Worm (Caenorhabditis elegans) whole organism, L4 larva: ENCODE measurements around the gene nos-1.

Source experiments
- D1046.2 ChIP-seq: fragments of 200-800 bp; sonication (Bioruptor generic); IDR thresholded peaks from 2 replicates; pipeline ENCODE4 v1.3.6; 2022; ENCODE audit warnings: missing genetic modification characterization, missing compliant biosample characterization
- F10B5.3 ChIP-seq: sonication (generic microtip); optimal IDR thresholded peaks from 2 replicates; lab custom pipeline; 2016; ENCODE audit warnings: mild to moderate bottlenecking, missing genetic modification characterization, missing compliant biosample characterization
- F44E2.7 ChIP-seq: fragments of 200-800 bp; sonication (Bioruptor generic); IDR thresholded peaks from 2 replicates; pipeline ENCODE4 v2.1.2; 2022; ENCODE audit warnings: missing genetic modification characterization, missing compliant biosample characterization
- T20F7.1 ChIP-seq: fragments of 200-800 bp; sonication (Bioruptor generic); optimal IDR thresholded peaks from 2 replicates; lab custom pipeline; 2018; ENCODE audit warnings: mild to moderate bottlenecking, missing genetic modification characterization, missing compliant biosample characterization
- Y105C5A.15 ChIP-seq: fragments of 200-800 bp; sonication (Bioruptor generic); IDR thresholded peaks from 2 replicates; pipeline ENCODE4 v1.3.6; 2022; ENCODE audit warnings: missing genetic modification characterization, missing compliant biosample characterization
- Y5F2A.4 ChIP-seq: fragments of 200-800 bp; sonication (Bioruptor generic); optimal IDR thresholded peaks from 2 replicates; lab custom pipeline; 2018; ENCODE audit warnings: mild to moderate bottlenecking, missing genetic modification characterization, missing compliant biosample characterization
- ZK546.5 ChIP-seq, 2 experiments: sonication (generic microtip); optimal IDR thresholded peaks; 2 replicates each; lab custom pipeline; 2017; ENCODE audit warnings: missing biosample characterization in 2 of 2, missing genetic modification characterization in 2 of 2
- aly-2 ChIP-seq: sonication (generic microtip); optimal IDR thresholded peaks from 2 replicates; lab custom pipeline; 2018; ENCODE audit warnings: missing biosample characterization, missing genetic modification characterization
- ama-1 ChIP-seq: fragments of 150-350 bp; optimal IDR thresholded peaks from 2 replicates; lab custom pipeline; 2014; ENCODE audit warnings: inconsistent platforms, mixed read lengths
- arid-1 ChIP-seq: fragments of 200-800 bp; sonication (Bioruptor generic); conservative IDR thresholded peaks from 2 replicates; pipeline ENCODE4 v1.3.6; 2022; ENCODE audit warnings: missing genetic modification reagents, missing genetic modification characterization, missing compliant biosample characterization
- attf-4 ChIP-seq: sonication (generic microtip); optimal IDR thresholded peaks from 3 replicates; lab custom pipeline; 2017; ENCODE audit warnings: missing biosample characterization, missing genetic modification characterization
- ceh-20 ChIP-seq: fragments of 200-800 bp; sonication (Bioruptor generic); IDR thresholded peaks from 2 replicates; pipeline ENCODE4 v1.3.6; 2022; ENCODE audit warnings: missing genetic modification reagents, missing genetic modification characterization, missing compliant biosample characterization
- ceh-28 ChIP-seq: fragments of 150-350 bp; optimal IDR thresholded peaks from 2 replicates; lab custom pipeline; 2014; ENCODE audit warnings: missing biosample characterization, missing genetic modification reagents, missing genetic modification characterization
- ceh-32 ChIP-seq: sonication (generic microtip); optimal IDR thresholded peaks from 2 replicates; lab custom pipeline; 2016; ENCODE audit warnings: mild to moderate bottlenecking, missing genetic modification characterization, missing compliant biosample characterization; ENCODE audit not compliant: poor library complexity
- ctbp-1 ChIP-seq: fragments of 200-800 bp; sonication (Bioruptor generic); IDR thresholded peaks from 2 replicates; pipeline ENCODE4 v1.3.6; 2022; ENCODE audit warnings: missing genetic modification reagents, missing genetic modification characterization, missing compliant biosample characterization
- dmd-8 ChIP-seq: fragments of 200-800 bp; sonication (Bioruptor generic); IDR thresholded peaks from 2 replicates; pipeline ENCODE4 v1.3.6; 2022; ENCODE audit warnings: missing genetic modification characterization, missing compliant biosample characterization
- dpl-1 ChIP-seq: fragments of 150-350 bp; optimal IDR thresholded peaks from 2 replicates; lab custom pipeline; 2014; ENCODE audit warnings: missing biosample characterization, missing genetic modification reagents, missing genetic modification characterization
- duxl-1 ChIP-seq: sonication (generic microtip); optimal IDR thresholded peaks from 2 replicates; lab custom pipeline; 2016; ENCODE audit warnings: mild to moderate bottlenecking, missing genetic modification characterization, moderate library complexity, missing compliant biosample characterization; ENCODE audit not compliant: poor library complexity
- dve-1 ChIP-seq: sonication (generic microtip); optimal IDR thresholded peaks from 2 replicates; lab custom pipeline; 2017; ENCODE audit warnings: antibody characterized with exemption, mild to moderate bottlenecking, missing genetic modification characterization, missing compliant biosample characterization; ENCODE audit not compliant: insufficient read depth
- hif-1 ChIP-seq, 2 experiments: sonication (generic microtip); optimal IDR thresholded peaks; 2 replicates each; lab custom pipeline; 2016 to 2017; ENCODE audit warnings: missing compliant biosample characterization in 2 of 2, missing genetic modification characterization in 2 of 2, missing genetic modification reagents in 2 of 2, missing genotype in 2 of 2, mild to moderate bottlenecking in 1 of 2
- lin-1 ChIP-seq: fragments of 200-800 bp; sonication (Bioruptor generic); IDR thresholded peaks from 2 replicates; pipeline ENCODE4 v1.3.6; 2022; ENCODE audit warnings: missing genetic modification reagents, missing genetic modification characterization, missing compliant biosample characterization
- lin-13 ChIP-seq: fragments of 150-350 bp; optimal IDR thresholded peaks from 2 replicates; lab custom pipeline; 2014; ENCODE audit warnings: missing biosample characterization, missing genetic modification reagents, missing genetic modification characterization
- lin-15B ChIP-seq: fragments of 150-350 bp; sonication (generic microtip); optimal IDR thresholded peaks from 3 replicates; lab custom pipeline; 2014; ENCODE audit warnings: missing biosample characterization, missing genetic modification characterization
- lir-3 ChIP-seq: sonication (generic microtip); optimal IDR thresholded peaks from 2 replicates; lab custom pipeline; 2016; ENCODE audit warnings: mild to moderate bottlenecking, missing genetic modification characterization, missing compliant biosample characterization
- madf-5 ChIP-seq, 2 experiments: fragments of 200-800 bp; sonication (Bioruptor generic); IDR thresholded peaks; 2 replicates each; pipeline ENCODE4 v1.3.6; 2022; ENCODE audit warnings: missing compliant biosample characterization in 2 of 2, missing genetic modification characterization in 2 of 2
- madf-9 ChIP-seq: fragments of 200-800 bp; sonication (Bioruptor generic); conservative IDR thresholded peaks from 2 replicates; pipeline ENCODE4 v1.3.6; 2022; ENCODE audit warnings: missing genetic modification reagents, missing genetic modification characterization, missing compliant biosample characterization
- mdl-1 ChIP-seq, 2 experiments: fragments of 150-350 bp in 1 of 2; sonication (generic microtip) in 1 of 2; optimal IDR thresholded peaks; 2 replicates each; lab custom pipeline; 2014 to 2017; ENCODE audit warnings: missing biosample characterization in 2 of 2, missing genetic modification characterization in 2 of 2
- mdt-29 ChIP-seq: fragments of 200-800 bp; sonication (Bioruptor generic); IDR thresholded peaks from 2 replicates; pipeline ENCODE4 v1.3.6; 2022; ENCODE audit warnings: missing genetic modification reagents, missing genetic modification characterization, missing compliant biosample characterization
- mep-1 ChIP-seq: fragments of 150-350 bp; sonication (generic microtip); optimal IDR thresholded peaks from 3 replicates; lab custom pipeline; 2014; ENCODE audit warnings: missing biosample characterization, missing genetic modification characterization
- mxl-3 ChIP-seq: fragments of 200-800 bp; sonication (Bioruptor generic); optimal IDR thresholded peaks from 2 replicates; lab custom pipeline; 2018; ENCODE audit warnings: mild to moderate bottlenecking, missing genetic modification characterization, missing compliant biosample characterization
- nhr-10 ChIP-seq: fragments of 150-350 bp; optimal IDR thresholded peaks from 2 replicates; lab custom pipeline; 2014; ENCODE audit warnings: missing biosample characterization, missing genetic modification characterization
- nhr-11 ChIP-seq: fragments of 150-350 bp; optimal IDR thresholded peaks from 2 replicates; lab custom pipeline; 2014; ENCODE audit warnings: missing biosample characterization, missing genetic modification characterization
- nhr-111 ChIP-seq: fragments of 200-800 bp; sonication (Bioruptor generic); optimal IDR thresholded peaks from 2 replicates; lab custom pipeline; 2018; ENCODE audit warnings: mild to moderate bottlenecking, missing genetic modification characterization, missing compliant biosample characterization
- nhr-25 ChIP-seq: sonication (generic microtip); optimal IDR thresholded peaks from 2 replicates; lab custom pipeline; 2017; ENCODE audit warnings: missing genetic modification characterization, mild to moderate bottlenecking, missing compliant biosample characterization, antibody characterized with exemption, moderate library complexity, borderline replicate concordance; ENCODE audit not compliant: insufficient read depth
- nhr-28 ChIP-seq: fragments of 150-350 bp; optimal IDR thresholded peaks from 2 replicates; lab custom pipeline; 2014; ENCODE audit warnings: missing biosample characterization, missing genetic modification characterization
- nhr-41 ChIP-seq: fragments of 200-800 bp; sonication (Bioruptor generic); IDR thresholded peaks from 2 replicates; pipeline ENCODE4 v1.3.6; 2022; ENCODE audit warnings: missing genetic modification reagents, missing genetic modification characterization, missing compliant biosample characterization
- pha-4 ChIP-seq, 2 experiments: fragments of 150-350 bp in 1 of 2; fragments of 200-800 bp in 1 of 2; sonication (Bioruptor generic) in 1 of 2; IDR thresholded peaks in 1 of 2; optimal IDR thresholded peaks in 1 of 2; 2 replicates each; pipeline versions ENCODE4 v1.3.6 to Lab custom; 2014 to 2022; ENCODE audit warnings: missing genetic modification characterization in 2 of 2, missing genetic modification reagents in 2 of 2, missing biosample characterization in 1 of 2, missing compliant biosample characterization in 1 of 2
- php-3 ChIP-seq: fragments of 200-800 bp; sonication (Bioruptor generic); IDR thresholded peaks from 2 replicates; pipeline ENCODE4 v1.3.6; 2022; ENCODE audit warnings: missing genetic modification reagents, missing genetic modification characterization, missing compliant biosample characterization
- pqm-1 ChIP-seq: sonication (generic microtip); optimal IDR thresholded peaks from 2 replicates; lab custom pipeline; 2017; ENCODE audit warnings: missing biosample characterization, missing genetic modification characterization
- saeg-2 ChIP-seq: fragments of 200-800 bp; sonication (Bioruptor generic); IDR thresholded peaks from 2 replicates; pipeline ENCODE4 v1.3.6; 2022; ENCODE audit warnings: missing genetic modification reagents, missing genetic modification characterization, missing compliant biosample characterization
- sdz-12 ChIP-seq: fragments of 200-800 bp; sonication (Bioruptor generic); optimal IDR thresholded peaks from 2 replicates; lab custom pipeline; 2018; ENCODE audit warnings: mild to moderate bottlenecking, missing genetic modification characterization, missing compliant biosample characterization
- set-16 ChIP-seq: fragments of 200-800 bp; sonication (Bioruptor generic); IDR thresholded peaks from 2 replicates; pipeline ENCODE4 v1.3.6; 2022; ENCODE audit warnings: missing genetic modification reagents, missing genetic modification characterization, missing compliant biosample characterization
- skn-1 ChIP-seq: fragments of 150-350 bp; optimal IDR thresholded peaks from 2 replicates; lab custom pipeline; 2014; ENCODE audit warnings: missing biosample characterization, missing genetic modification characterization
- snpc-1.2 ChIP-seq: fragments of 200-800 bp; sonication (Bioruptor generic); IDR thresholded peaks from 2 replicates; pipeline ENCODE4 v1.3.6; 2022; ENCODE audit warnings: missing genetic modification reagents, missing genetic modification characterization, missing compliant biosample characterization
- tra-1 ChIP-seq: fragments of 200-800 bp; sonication (Bioruptor generic); IDR thresholded peaks from 2 replicates; pipeline ENCODE4 v1.3.6; 2022; ENCODE audit warnings: missing genetic modification reagents, missing genetic modification characterization, missing compliant biosample characterization
- unc-39 ChIP-seq: sonication (generic microtip); optimal IDR thresholded peaks from 2 replicates; lab custom pipeline; 2017; ENCODE audit warnings: missing biosample characterization, missing genetic modification characterization
- unc-62 ChIP-seq, 3 experiments: fragments of 150-350 bp in 1 of 3; sonication (generic microtip); optimal IDR thresholded peaks in 2 of 3; peaks in 1 of 3; 1 replicate in 1 of 3; 2 replicates in 2 of 3; lab custom pipeline; 2014 to 2017; ENCODE audit warnings: missing biosample characterization in 3 of 3, missing genetic modification characterization in 3 of 3, missing genetic modification reagents in 3 of 3, missing genotype in 1 of 3
- zag-1 ChIP-seq: fragments of 150-350 bp; optimal IDR thresholded peaks from 2 replicates; lab custom pipeline; 2014; ENCODE audit warnings: missing biosample characterization, missing genetic modification characterization
- zip-11 ChIP-seq: fragments of 200-800 bp; sonication (Bioruptor generic); IDR thresholded peaks from 2 replicates; pipeline ENCODE4 v1.3.6; 2022; ENCODE audit warnings: missing genetic modification characterization, missing compliant biosample characterization
- ztf-11 ChIP-seq: fragments of 150-350 bp; optimal IDR thresholded peaks from 2 replicates; lab custom pipeline; 2014; ENCODE audit warnings: missing biosample characterization, missing genetic modification characterization

Gene nos-1

ce11 chrII:10950107-10950679, 2.8 kb downstream of the nos-1 start, which contains the start of gene gst-5 (continued):
- TF ChIP-seq pha-4 (GFP tag; IDR thresholded peaks at IDR 0.05; lab: Robert Waterston, UW) (0 out of 2 replicates have a peak, but pooled peaks have one; percentile 11), pha-4 (tag; optimal IDR thresholded peaks at IDR 0.05; lab: Kevin White, UChicago) (no peak), nhr-111 (GFP tag; lab: Kevin White, UChicago) (no peak), tra-1 (GFP tag; lab: Robert Waterston, UW) (no peak), lin-15B (tag; lab: Kevin White, UChicago) (no peak), ceh-20 (GFP tag; lab: Robert Waterston, UW) (no peak), zag-1 (tag; lab: Kevin White, UChicago) (no peak), lir-3 (tag; lab: Kevin White, UChicago) (no peak), F44E2.7 (no peak), unc-39 (no peak), mep-1 (tag; lab: Kevin White, UChicago) (no peak), Y5F2A.4 (no peak), nhr-28 (tag; lab: Kevin White, UChicago) (peak; percentile 98), nhr-41 (GFP tag; lab: Robert Waterston, UW) (no peak), nhr-25 (tag; lab: Kevin White, UChicago) (no peak), attf-4 (tag; lab: Kevin White, UChicago) (no peak), dmd-8 (GFP tag; lab: Robert Waterston, UW) (no peak), zip-11 (GFP tag; lab: Robert Waterston, UW) (no peak), nhr-10 (no peak), ztf-11 (no peak), sdz-12 (GFP tag; lab: Kevin White, UChicago) (no peak), mxl-3 (GFP tag; lab: Kevin White, UChicago) (peak; percentile 92), nhr-11 (tag; lab: Kevin White, UChicago) (peak; percentile 58), lin-13 (GFP tag; lab: Kevin White, UChicago) (no peak), ama-1 (lab: Kevin White, UChicago) (no peak), ceh-28 (tag; lab: Kevin White, UChicago) (no peak), snpc-1.2 (GFP tag; lab: Robert Waterston, UW) (no peak), T20F7.1 (GFP tag; lab: Kevin White, UChicago) (no peak), F10B5.3 (no peak), aly-2 (no peak), ctbp-1 (GFP tag; lab: Robert Waterston, UW) (no peak), ZK546.5 (tag; optimal IDR thresholded peaks at IDR 0.05; lab: Kevin White, UChicago) (no peak), mdt-29 (GFP tag; lab: Robert Waterston, UW) (no peak), lin-1 (GFP tag; lab: Robert Waterston, UW) (no peak), Y105C5A.15 (GFP tag; lab: Robert Waterston, UW) (no peak), dve-1 (no peak), dpl-1 (GFP tag; lab: Kevin White, UChicago) (no peak), D1046.2 (no peak), madf-9 (GFP tag; lab: Robert Waterston, UW) (no peak), saeg-2 (GFP tag; lab: Robert Waterston, UW) (no peak), ceh-32 (tag; lab: Kevin White, UChicago) (no peak), set-16 (GFP tag; lab: Robert Waterston, UW) (no peak), mdl-1 (tag; optimal IDR thresholded peaks at IDR 0.05; lab: Kevin White, UChicago) (no peak), php-3 (no peak), hif-1 (tag; optimal IDR thresholded peaks at IDR 0.05; lab: Kevin White, UChicago) (no peak), arid-1 (GFP tag; lab: Robert Waterston, UW) (no peak), unc-62 (GFP tag; optimal IDR thresholded peaks at IDR 0.05 in 1 of 2; lab: Kevin White, UChicago) (peak in 1 of 2 experiments; percentile 31), unc-62 (tag; optimal IDR thresholded peaks at IDR 0.05; lab: Kevin White, UChicago) (no peak), pqm-1 (tag; lab: Kevin White, UChicago) (peak; percentile 38), skn-1 (tag; lab: Kevin White, UChicago) (no peak), duxl-1 (tag; lab: Kevin White, UChicago) (no peak), madf-5 (GFP tag; IDR thresholded peaks at IDR 0.05; lab: Robert Waterston, UW) (no peak)
